Worm (Caenorhabditis elegans) whole organism, L1 larva: ENCODE data around the gene btf-1.

Source experiments
- F16B12.6 ChIP-seq: fragments of 150-350 bp; optimal IDR thresholded peaks from 2 replicates; lab custom pipeline; 2014; ENCODE audit warnings: missing biosample characterization, missing genetic modification characterization
- Y116A8C.19 ChIP-seq: sonication (generic microtip); optimal IDR thresholded peaks from 2 replicates; lab custom pipeline; 2016; ENCODE audit warnings: missing compliant biosample characterization, missing genetic modification characterization, borderline replicate concordance
- ama-1 ChIP-seq: fragments of 150-350 bp; optimal IDR thresholded peaks from 2 replicates; lab custom pipeline; 2014
- blmp-1 ChIP-seq: fragments of 150-350 bp; optimal IDR thresholded peaks from 2 replicates; lab custom pipeline; 2014; ENCODE audit warnings: missing biosample characterization, missing genetic modification characterization
- ceh-63 ChIP-seq: fragments of 200-800 bp; sonication (Bioruptor generic); optimal IDR thresholded peaks from 2 replicates; lab custom pipeline; 2018; ENCODE audit warnings: mild to moderate bottlenecking, missing genetic modification characterization, missing compliant biosample characterization
- ceh-82 ChIP-seq, 3 experiments: fragments of 150-350 bp in 1 of 3; sonication (generic microtip) in 2 of 3; optimal IDR thresholded peaks; 2 replicates each; lab custom pipeline; 2014 to 2017; ENCODE audit warnings: missing biosample characterization in 3 of 3, missing genetic modification characterization in 3 of 3
- ceh-88 ChIP-seq: fragments of 200-800 bp; sonication (Bioruptor generic); IDR thresholded peaks from 2 replicates; pipeline ENCODE4 v1.3.6; 2022; ENCODE audit warnings: missing genetic modification characterization, missing compliant biosample characterization
- ces-1 ChIP-seq: fragments of 150-350 bp; optimal IDR thresholded peaks from 2 replicates; lab custom pipeline; 2014; ENCODE audit warnings: missing biosample characterization, missing genetic modification reagents, missing genetic modification characterization
- dpl-1 ChIP-seq, 3 experiments: fragments of 150-350 bp in 2 of 3; sonication (generic microtip) in 1 of 3; optimal IDR thresholded peaks; 2 replicates each; lab custom pipeline; 2014 to 2017; ENCODE audit warnings: missing biosample characterization in 3 of 3, missing genetic modification characterization in 3 of 3, missing genetic modification reagents in 3 of 3
- efl-1 ChIP-seq, 4 experiments: fragments of 150-350 bp; optimal IDR thresholded peaks in 3 of 4; peaks in 1 of 4; 1 replicate in 1 of 4; 2 replicates in 3 of 4; lab custom pipeline; 2014; ENCODE audit warnings: missing biosample characterization in 2 of 4, missing genetic modification characterization in 2 of 4, missing genetic modification reagents in 2 of 4
- egl-13 ChIP-seq: sonication (generic microtip); optimal IDR thresholded peaks from 2 replicates; lab custom pipeline; 2016; ENCODE audit warnings: missing genotype, missing genetic modification reagents, missing genetic modification characterization, missing compliant biosample characterization
- egl-27 ChIP-seq, 2 experiments: fragments of 150-350 bp in 1 of 2; sonication (generic microtip); optimal IDR thresholded peaks; 3 replicates each; lab custom pipeline; 2017 to 2018; ENCODE audit warnings: missing biosample characterization in 2 of 2, missing genetic modification characterization in 2 of 2, missing genetic modification reagents in 2 of 2
- elt-2 ChIP-seq: sonication (generic microtip); optimal IDR thresholded peaks from 2 replicates; lab custom pipeline; 2016; ENCODE audit warnings: missing genetic modification characterization, mild to moderate bottlenecking, inconsistent platforms, missing compliant biosample characterization, missing genetic modification reagents
- elt-3 ChIP-seq, 6 experiments: fragments of 150-350 bp in 1 of 6; sonication (generic microtip); optimal IDR thresholded peaks; 2 replicates each; lab custom pipeline; 2017 to 2018; ENCODE audit warnings: missing biosample characterization in 6 of 6, missing genetic modification characterization in 6 of 6, inconsistent platforms in 1 of 6
- ets-5 ChIP-seq: fragments of 200-800 bp; sonication (Bioruptor generic); IDR thresholded peaks from 2 replicates; pipeline ENCODE4 v1.3.6; 2022; ENCODE audit warnings: missing genetic modification characterization, missing compliant biosample characterization
- fkh-8 ChIP-seq: sonication (generic microtip); optimal IDR thresholded peaks from 2 replicates; lab custom pipeline; 2016; ENCODE audit warnings: mild to moderate bottlenecking, missing genetic modification characterization, missing compliant biosample characterization
- hlh-17 ChIP-seq: fragments of 200-800 bp; sonication (Bioruptor generic); optimal IDR thresholded peaks from 2 replicates; lab custom pipeline; 2018; ENCODE audit warnings: missing genetic modification characterization, mild to moderate bottlenecking, missing compliant biosample characterization, moderate library complexity, borderline replicate concordance
- hpl-2 ChIP-seq: fragments of 150-350 bp; optimal IDR thresholded peaks from 2 replicates; lab custom pipeline; 2014; ENCODE audit warnings: missing biosample characterization, missing genetic modification reagents, missing genetic modification characterization
- irx-1 ChIP-seq: sonication (generic microtip); optimal IDR thresholded peaks from 2 replicates; lab custom pipeline; 2016; ENCODE audit warnings: missing genetic modification characterization, missing compliant biosample characterization
- isw-1 ChIP-seq: fragments of 200-800 bp; sonication (Bioruptor generic); IDR thresholded peaks from 2 replicates; pipeline ENCODE4 v1.3.6; 2022; ENCODE audit warnings: missing genetic modification characterization, missing compliant biosample characterization
- lin-14 ChIP-seq: fragments of 200-800 bp; sonication (Bioruptor generic); optimal IDR thresholded peaks from 2 replicates; lab custom pipeline; 2018; ENCODE audit warnings: mild to moderate bottlenecking, missing genetic modification characterization, moderate library complexity, missing compliant biosample characterization
- lin-35 ChIP-seq, 2 experiments: fragments of 150-350 bp; optimal IDR thresholded peaks; 2 replicates each; lab custom pipeline; 2014; ENCODE audit warnings: missing biosample characterization in 2 of 2, missing genetic modification characterization in 2 of 2, missing genetic modification reagents in 2 of 2
- lsy-2 ChIP-seq, 2 experiments: fragments of 150-350 bp; optimal IDR thresholded peaks; 2 replicates each; lab custom pipeline; 2014; ENCODE audit warnings: missing biosample characterization in 2 of 2, missing genetic modification characterization in 2 of 2
- mab-9 ChIP-seq: fragments of 200-800 bp; sonication (Bioruptor generic); IDR thresholded peaks from 2 replicates; pipeline ENCODE4 v1.3.6; 2022; ENCODE audit warnings: missing genetic modification reagents, missing genetic modification characterization, missing compliant biosample characterization
- mdl-1 ChIP-seq, 2 experiments: fragments of 150-350 bp; optimal IDR thresholded peaks; 2 replicates each; lab custom pipeline; 2014 to 2017; ENCODE audit warnings: missing biosample characterization in 2 of 2, missing genetic modification characterization in 2 of 2, inconsistent platforms in 1 of 2
- mef-2 ChIP-seq: fragments of 150-350 bp; optimal IDR thresholded peaks from 2 replicates; lab custom pipeline; 2014; ENCODE audit warnings: missing biosample characterization, missing genetic modification characterization
- nhr-12 ChIP-seq: sonication (generic microtip); optimal IDR thresholded peaks from 2 replicates; lab custom pipeline; 2017; ENCODE audit warnings: missing biosample characterization, missing genetic modification characterization
- nhr-19 ChIP-seq: fragments of 200-800 bp; sonication (Bioruptor generic); conservative IDR thresholded peaks from 2 replicates; pipeline ENCODE4 v1.3.6; 2022; ENCODE audit warnings: missing genetic modification characterization, missing compliant biosample characterization
- nhr-20 ChIP-seq: sonication (generic microtip); optimal IDR thresholded peaks from 2 replicates; lab custom pipeline; 2016; ENCODE audit warnings: mild to moderate bottlenecking, missing genetic modification characterization, missing compliant biosample characterization
- nhr-237 ChIP-seq: fragments of 150-350 bp; optimal IDR thresholded peaks from 2 replicates; lab custom pipeline; 2014; ENCODE audit warnings: missing biosample characterization, missing genetic modification characterization
- nhr-47 ChIP-seq: sonication (generic microtip); optimal IDR thresholded peaks from 2 replicates; lab custom pipeline; 2016; ENCODE audit warnings: mild to moderate bottlenecking, missing genetic modification characterization, moderate library complexity, missing compliant biosample characterization
- nhr-71 ChIP-seq: sonication (generic microtip); optimal IDR thresholded peaks from 2 replicates; lab custom pipeline; 2016; ENCODE audit warnings: mild to moderate bottlenecking, missing genetic modification characterization, moderate library complexity, missing compliant biosample characterization
- nhr-77 ChIP-seq: fragments of 150-350 bp; optimal IDR thresholded peaks from 2 replicates; lab custom pipeline; 2014; ENCODE audit warnings: missing biosample characterization, missing genetic modification characterization
- nhr-85 ChIP-seq: sonication (generic microtip); peaks from one replicate; lab custom pipeline; 2016; ENCODE audit warnings: missing genetic modification characterization, inconsistent platforms, missing compliant biosample characterization
- nhr-90 ChIP-seq: sonication (generic microtip); optimal IDR thresholded peaks from 2 replicates; lab custom pipeline; 2016; ENCODE audit warnings: mild to moderate bottlenecking, missing genetic modification characterization, missing compliant biosample characterization; ENCODE audit not compliant: poor library complexity
- pag-3 ChIP-seq: sonication (generic microtip); optimal IDR thresholded peaks from 2 replicates; lab custom pipeline; 2017; ENCODE audit warnings: missing genetic modification characterization, mild to moderate bottlenecking, missing compliant biosample characterization, antibody characterized with exemption, borderline replicate concordance; ENCODE audit not compliant: insufficient read depth
- pqm-1 ChIP-seq: sonication (generic microtip); optimal IDR thresholded peaks from 3 replicates; lab custom pipeline; 2017; ENCODE audit warnings: missing biosample characterization, missing genetic modification characterization
- rnt-1 ChIP-seq: sonication (generic microtip); optimal IDR thresholded peaks from 2 replicates; lab custom pipeline; 2016; ENCODE audit warnings: mild to moderate bottlenecking, missing genetic modification characterization, moderate library complexity, missing compliant biosample characterization
- skn-1 ChIP-seq: fragments of 150-350 bp; optimal IDR thresholded peaks from 2 replicates; lab custom pipeline; 2014; ENCODE audit warnings: missing biosample characterization, missing genetic modification characterization
- snpc-4 ChIP-seq: fragments of 150-350 bp; optimal IDR thresholded peaks from 2 replicates; lab custom pipeline; 2014; ENCODE audit warnings: missing biosample characterization, missing genetic modification characterization
- snu-23 ChIP-seq: sonication (generic microtip); optimal IDR thresholded peaks from 2 replicates; lab custom pipeline; 2016; ENCODE audit warnings: missing genetic modification characterization, missing compliant biosample characterization
- swsn-7 ChIP-seq: sonication (generic microtip); optimal IDR thresholded peaks from 2 replicates; lab custom pipeline; 2016; ENCODE audit warnings: missing genetic modification characterization, missing compliant biosample characterization
- tbx-2 ChIP-seq: sonication (generic microtip); optimal IDR thresholded peaks from 2 replicates; lab custom pipeline; 2016; ENCODE audit warnings: missing genetic modification characterization, missing compliant biosample characterization
- unc-130 ChIP-seq: fragments of 150-350 bp; optimal IDR thresholded peaks from 2 replicates; lab custom pipeline; 2017; ENCODE audit warnings: missing biosample characterization, missing genetic modification characterization, inconsistent platforms
- unc-30 ChIP-seq: sonication (generic microtip); optimal IDR thresholded peaks from 2 replicates; lab custom pipeline; 2017; ENCODE audit warnings: missing biosample characterization, missing genetic modification characterization
- unc-62 ChIP-seq: fragments of 150-350 bp; optimal IDR thresholded peaks from 2 replicates; lab custom pipeline; 2014; ENCODE audit warnings: missing biosample characterization, missing genetic modification reagents, missing genetic modification characterization
- unc-86 ChIP-seq: sonication (generic microtip); optimal IDR thresholded peaks from 2 replicates; lab custom pipeline; 2016; ENCODE audit warnings: missing genetic modification characterization, missing compliant biosample characterization
- vab-15 ChIP-seq: sonication (generic microtip); optimal IDR thresholded peaks from 2 replicates; lab custom pipeline; 2017; ENCODE audit warnings: missing genotype, mild to moderate bottlenecking, missing genetic modification characterization, missing compliant biosample characterization
- xbp-1 ChIP-seq: sonication (generic microtip); optimal IDR thresholded peaks from 2 replicates; lab custom pipeline; 2016; ENCODE audit warnings: missing genetic modification characterization, missing compliant biosample characterization
- zip-4 ChIP-seq: fragments of 200-800 bp; sonication (Bioruptor generic); optimal IDR thresholded peaks from 2 replicates; lab custom pipeline; 2018; ENCODE audit warnings: mild to moderate bottlenecking, missing genetic modification characterization, moderate library complexity, missing compliant biosample characterization
- ztf-11 ChIP-seq, 2 experiments: sonication (generic microtip); optimal IDR thresholded peaks; 2 replicates each; lab custom pipeline; 2016 to 2017; ENCODE audit warnings: missing genetic modification characterization in 2 of 2, missing biosample characterization in 1 of 2, missing compliant biosample characterization in 1 of 2
- ztf-4 ChIP-seq: fragments of 150-350 bp; optimal IDR thresholded peaks from 2 replicates; lab custom pipeline; 2014; ENCODE audit warnings: missing biosample characterization, missing genetic modification characterization

The btf-1 gene

DNA sequence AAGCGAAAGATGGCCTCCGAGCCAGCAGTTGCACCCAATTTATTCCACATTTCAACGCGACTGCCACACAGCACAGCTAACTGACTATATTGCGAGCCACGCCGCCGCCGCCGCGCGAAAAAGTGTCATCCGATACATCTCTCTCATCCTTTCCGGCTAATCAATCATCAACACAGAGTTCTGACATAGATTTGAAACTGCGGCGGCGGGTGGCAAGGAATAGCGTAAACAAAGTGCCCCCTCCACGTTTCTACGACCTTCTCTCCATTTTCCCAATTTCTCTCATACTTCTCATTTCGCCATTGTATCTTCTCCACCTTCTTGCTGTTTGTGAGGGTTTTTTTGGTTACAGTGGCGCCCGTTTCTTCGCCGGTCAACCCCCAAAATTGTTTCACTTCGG, 10.6 kb upstream of the btf-1 start:
- TF ChIP-seq unc-86 (tag; lab: Kevin White, UChicago) (no peak), ces-1 (GFP tag; lab: Kevin White, UChicago) (no peak), pqm-1 (no peak), fkh-8 (tag; lab: Kevin White, UChicago) (no peak), dpl-1 (GFP tag; optimal IDR thresholded peaks at IDR 0.05; lab: Kevin White, UChicago) (peak in 2 of 3 experiments; percentile 22 to 32), unc-62 (GFP tag; lab: Kevin White, UChicago) (no peak), nhr-47 (tag; lab: Kevin White, UChicago) (peak; percentile 5), ets-5 (GFP tag; lab: Robert Waterston, UW) (no peak), efl-1 (optimal IDR thresholded peaks at IDR 0.05; lab: Kevin White, UChicago) (peak in 1 of 2 experiments; percentile 27), efl-1 (GFP tag; optimal IDR thresholded peaks at IDR 0.05 in 1 of 2; lab: Kevin White, UChicago) (peak; percentile 41 to 94), elt-3 (tag; optimal IDR thresholded peaks at IDR 0.05; lab: Kevin White, UChicago) (peak in 1 of 6 experiments; percentile 27), nhr-85 (peak; percentile 74), tbx-2 (tag; lab: Kevin White, UChicago) (peak; percentile 25), unc-30 (tag; lab: Kevin White, UChicago) (no peak), nhr-19 (peak; percentile 25; the same call in 1 of the 2 replicates), egl-13 (no peak), blmp-1 (tag; lab: Kevin White, UChicago) (peak; percentile 63), nhr-237 (tag; lab: Kevin White, UChicago) (no peak), pag-3 (tag; lab: Kevin White, UChicago) (peak; percentile 65), ztf-4 (tag; lab: Kevin White, UChicago) (no peak), nhr-20 (peak; percentile 46), hlh-17 (GFP tag; lab: Kevin White, UChicago) (no peak), lsy-2 (tag; optimal IDR thresholded peaks at IDR 0.05; lab: Kevin White, UChicago) (peak in 1 of 2 experiments; percentile 28), ceh-63 (no peak), vab-15 (no peak), swsn-7 (tag; lab: Kevin White, UChicago) (peak; percentile 23), nhr-12 (no peak), unc-130 (tag; lab: Kevin White, UChicago) (peak; percentile 18), nhr-90 (tag; lab: Kevin White, UChicago) (peak; percentile 37), isw-1 (GFP tag; lab: Robert Waterston, UW) (no peak), xbp-1 (tag; lab: Kevin White, UChicago) (no peak), mef-2 (tag; lab: Kevin White, UChicago) (no peak), snu-23 (peak; percentile 61), mdl-1 (tag; optimal IDR thresholded peaks at IDR 0.05; lab: Kevin White, UChicago) (peak in 1 of 2 experiments; percentile 64), ceh-82 (tag; optimal IDR thresholded peaks at IDR 0.05; lab: Kevin White, UChicago) (peak in 1 of 3 experiments; percentile 1), hpl-2 (GFP tag; lab: Kevin White, UChicago) (no peak), Y116A8C.19 (tag; lab: Kevin White, UChicago) (no peak), ama-1 (lab: Kevin White, UChicago) (no peak), snpc-4 (peak; percentile 5), F16B12.6 (tag; lab: Kevin White, UChicago) (no peak), skn-1 (no peak), nhr-77 (no peak), zip-4 (GFP tag; lab: Kevin White, UChicago) (no peak), lin-14 (peak; percentile 92), mab-9 (GFP tag; lab: Robert Waterston, UW) (no peak), lin-35 (GFP tag; optimal IDR thresholded peaks at IDR 0.05; lab: Kevin White, UChicago) (peak; percentile 35 to 41), ztf-11 (tag; optimal IDR thresholded peaks at IDR 0.05; lab: Kevin White, UChicago) (no peak), nhr-71 (peak; percentile 56), irx-1 (tag; lab: Kevin White, UChicago) (peak; percentile 25), egl-27 (tag; optimal IDR thresholded peaks at IDR 0.05; lab: Kevin White, UChicago) (no peak), rnt-1 (tag; lab: Kevin White, UChicago) (peak; percentile 41), ceh-88 (GFP tag; lab: Robert Waterston, UW) (no peak), elt-2 (tag; lab: Kevin White, UChicago) (no peak)
